Worm (Caenorhabditis elegans) whole organism, young adult: ENCODE data around the gene bus-18.

Source experiments
- B0035.1 ChIP-seq: sonication (generic microtip); optimal IDR thresholded peaks from 2 replicates; lab custom pipeline; 2016; ENCODE audit warnings: missing genetic modification characterization, mild to moderate bottlenecking, missing compliant biosample characterization, missing genotype, missing genetic modification reagents
- F57C9.4 ChIP-seq: sonication (generic microtip); optimal IDR thresholded peaks from 2 replicates; lab custom pipeline; 2017; ENCODE audit warnings: mild to moderate bottlenecking, missing genetic modification characterization, missing compliant biosample characterization
- ama-1 ChIP-seq, 3 experiments: fragments of 150-350 bp in 1 of 3; sonication (generic microtip) in 2 of 3; optimal IDR thresholded peaks; 2 replicates each; lab custom pipeline; 2014 to 2018; ENCODE audit warnings: missing biosample characterization in 2 of 3, missing genetic modification characterization in 2 of 3, missing genetic modification reagents in 2 of 3
- bed-2 ChIP-seq: fragments of 200-800 bp; sonication (Bioruptor generic); IDR thresholded peaks from 2 replicates; pipeline ENCODE4 v1.3.6; 2022; ENCODE audit warnings: missing genetic modification reagents, missing genetic modification characterization, missing compliant biosample characterization
- cebp-1 ChIP-seq, 2 experiments: fragments of 200-800 bp in 1 of 2; sonication (Bioruptor generic) in 1 of 2; sonication (generic microtip) in 1 of 2; IDR thresholded peaks in 1 of 2; optimal IDR thresholded peaks in 1 of 2; 2 replicates each; pipeline versions ENCODE4 v1.3.6 to Lab custom; 2017 to 2022; ENCODE audit warnings: missing compliant biosample characterization in 2 of 2, missing genetic modification characterization in 2 of 2, mild to moderate bottlenecking in 1 of 2, missing genetic modification reagents in 1 of 2, moderate library complexity in 1 of 2
- cebp-2 ChIP-seq: fragments of 200-800 bp; sonication (Bioruptor generic); IDR thresholded peaks from 2 replicates; pipeline ENCODE4 v1.3.6; 2022; ENCODE audit warnings: missing genetic modification characterization, missing compliant biosample characterization
- lin-40 ChIP-seq: sonication (generic microtip); optimal IDR thresholded peaks from 2 replicates; lab custom pipeline; 2016; ENCODE audit warnings: missing genetic modification characterization, mild to moderate bottlenecking, missing compliant biosample characterization, missing genotype, missing genetic modification reagents

DNA sequence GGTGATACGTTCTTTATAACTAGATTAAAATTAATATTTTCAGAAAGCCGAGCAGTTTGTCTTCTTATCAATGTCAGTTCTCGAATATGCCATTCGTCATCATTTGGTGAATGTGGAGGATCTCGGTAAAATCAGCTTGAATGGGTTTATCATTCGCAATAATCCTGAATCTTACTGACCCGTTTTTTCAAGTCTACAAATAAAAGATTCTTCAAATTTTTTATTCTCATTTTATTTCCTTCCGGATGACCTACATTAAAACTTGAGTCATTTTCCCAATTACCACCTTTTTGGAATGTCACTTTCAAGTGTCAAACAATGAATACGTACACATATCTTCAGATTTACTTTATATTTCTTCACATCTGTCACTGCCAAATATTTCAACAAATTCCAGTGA lies 13.1 kb upstream of the bus-18 start, which contains the start of gene T04F3.5:
- TF ChIP-seq B0035.1 (no peak), F57C9.4 (tag; lab: Kevin White, UChicago) (no peak), ama-1 (optimal IDR thresholded peaks at IDR 0.05; lab: Kevin White, UChicago) (no peak), ama-1 (GFP tag; optimal IDR thresholded peaks at IDR 0.05; lab: Kevin White, UChicago) (no peak), lin-40 (tag; lab: Kevin White, UChicago) (no peak), cebp-1 (GFP tag; IDR thresholded peaks at IDR 0.05; lab: Robert Waterston, UW) (no peak), cebp-1 (tag; optimal IDR thresholded peaks at IDR 0.05; lab: Kevin White, UChicago) (no peak), cebp-2 (no peak), bed-2 (GFP tag; lab: Robert Waterston, UW) (no peak)
